Worm (Caenorhabditis elegans): ENCODE measurements around the gene sgnh-1.

- no peak for TF ChIP-seq tab-1 (GFP tag; IDR thresholded peaks at IDR 0.05)
- no peak for TF ChIP-seq flt-1 (GFP tag; IDR thresholded peaks at IDR 0.05)
- TF ChIP-seq cog-1 (tag; optimal IDR thresholded peaks at IDR 0.05), result no peak
- TF ChIP-seq ref-1 (GFP tag; conservative IDR thresholded peaks at IDR 0.05), result no peak
- no peak for TF ChIP-seq ztf-29 (GFP tag; IDR thresholded peaks at IDR 0.05)
- TF ChIP-seq klf-2 (GFP tag; conservative IDR thresholded peaks at IDR 0.05), result no peak
- no peak for TF ChIP-seq ztf-23 (GFP tag; IDR thresholded peaks at IDR 0.05)
- TF ChIP-seq med-1 (GFP tag; optimal IDR thresholded peaks at IDR 0.05; ENCODE audit: insufficient read depth), result no peak
- no peak for TF ChIP-seq T22C8.4 (GFP tag; IDR thresholded peaks at IDR 0.05)
Observed at ce11 chrIV:4858573-4858972, 31.1 kb upstream of the sgnh-1 start, which contains the start of gene Y17G9A.3.
